Worm (Caenorhabditis elegans): ENCODE results near the gene mnr-1.

Gene mnr-1

ce11 chrV:20698266-20698665 is 43.8 kb downstream of the mnr-1 start, which contains the start of gene F53F8.7:
Gene F53F8.7 (minus strand): TSS chrV:20698366.
- TF ChIP-seq lin-32 (GFP tag; optimal IDR thresholded peaks at IDR 0.05) (no peak), pha-4 (tag; optimal IDR thresholded peaks at IDR 0.05) (no peak), ces-1 (GFP tag; optimal IDR thresholded peaks at IDR 0.05) (no peak), nhr-237 (tag; optimal IDR thresholded peaks at IDR 0.05) (no peak), zip-8 (tag; optimal IDR thresholded peaks at IDR 0.05) (no peak), ham-2 (GFP tag; optimal IDR thresholded peaks at IDR 0.05) (no peak), ceh-39 (tag; optimal IDR thresholded peaks at IDR 0.05) (no peak)

- TF ChIP-seq ceh-39 (tag; optimal IDR thresholded peaks at IDR 0.05): no peak
- TF ChIP-seq nhr-237 (tag; optimal IDR thresholded peaks at IDR 0.05): no peak
- no peak for TF ChIP-seq nhr-2 (tag; optimal IDR thresholded peaks at IDR 0.05)
- no peak for TF ChIP-seq blmp-1 (tag; optimal IDR thresholded peaks at IDR 0.05)
- peak; percentile 38 for TF ChIP-seq lin-13 (tag; optimal IDR thresholded peaks at IDR 0.05)
- peak; percentile 94 for TF ChIP-seq ces-1 (GFP tag; optimal IDR thresholded peaks at IDR 0.05)
- no peak for TF ChIP-seq zip-8 (tag; optimal IDR thresholded peaks at IDR 0.05)
- TF ChIP-seq lsy-2 (tag; optimal IDR thresholded peaks at IDR 0.05): peak; percentile 53
- peak; percentile 4 for TF ChIP-seq pha-4 (tag; optimal IDR thresholded peaks at IDR 0.05)
- TF ChIP-seq ceh-83 (GFP tag; optimal IDR thresholded peaks at IDR 0.05): no peak
- no peak for TF ChIP-seq elt-1 (tag; optimal IDR thresholded peaks at IDR 0.05; ENCODE audit: borderline replicate concordance, insufficient read depth)
Measured at ce11 chrV:20703998-20704572, 49.6 kb downstream of the mnr-1 start, which contains the start of the genes F53F8.5 and F53F8.6. Gene F53F8.5 (minus strand): TSS chrV:20704049. Gene F53F8.6 (plus strand): TSS chrV:20704227.
